Worm (Caenorhabditis elegans) whole organism, early embryonic: ENCODE measurements around the gene aqp-8.

Source experiments
- F13C5.2 ChIP-seq: sonication (generic microtip); optimal IDR thresholded peaks from 2 replicates; lab custom pipeline; 2017; ENCODE audit warnings: mild to moderate bottlenecking, missing genetic modification characterization, inconsistent platforms, missing compliant biosample characterization
- ama-1 ChIP-seq: fragments of 150-350 bp; optimal IDR thresholded peaks from 2 replicates; lab custom pipeline; 2014
- flt-1 ChIP-seq: fragments of 200-800 bp; sonication (Bioruptor generic); IDR thresholded peaks from 2 replicates; pipeline ENCODE4 v1.3.6; 2022; ENCODE audit warnings: missing genetic modification characterization, missing compliant biosample characterization
- hmg-4 ChIP-seq: fragments of 200-800 bp; sonication (Bioruptor generic); optimal IDR thresholded peaks from 2 replicates; lab custom pipeline; 2018; ENCODE audit warnings: mild to moderate bottlenecking, missing genetic modification characterization, missing compliant biosample characterization
- hnd-1 ChIP-seq: sonication (generic microtip); optimal IDR thresholded peaks from 2 replicates; lab custom pipeline; 2016; ENCODE audit warnings: missing genetic modification characterization, missing compliant biosample characterization
- pes-1 ChIP-seq: fragments of 200-800 bp; sonication (Bioruptor generic); IDR thresholded peaks from 2 replicates; pipeline ENCODE4 v1.3.6; 2022; ENCODE audit warnings: missing genetic modification reagents, missing genetic modification characterization, missing compliant biosample characterization
- scrt-1 ChIP-seq: fragments of 200-800 bp; sonication (Bioruptor generic); IDR thresholded peaks from 2 replicates; pipeline ENCODE4 v1.3.6; 2022; ENCODE audit warnings: missing genetic modification characterization, missing compliant biosample characterization
- sea-1 ChIP-seq: fragments of 200-800 bp; sonication (Bioruptor generic); conservative IDR thresholded peaks from 2 replicates; pipeline ENCODE4 v1.3.6; 2022; ENCODE audit warnings: missing genetic modification characterization, missing compliant biosample characterization
- tbx-11 ChIP-seq: fragments of 200-800 bp; sonication (Bioruptor generic); IDR thresholded peaks from 2 replicates; pipeline ENCODE4 v1.3.6; 2022; ENCODE audit warnings: missing genetic modification characterization, missing compliant biosample characterization
- tbx-37 ChIP-seq: fragments of 200-800 bp; sonication (Bioruptor generic); conservative IDR thresholded peaks from 2 replicates; pipeline ENCODE4 v1.3.6; 2022; ENCODE audit warnings: missing genetic modification reagents, missing genetic modification characterization, missing compliant biosample characterization

DNA sequence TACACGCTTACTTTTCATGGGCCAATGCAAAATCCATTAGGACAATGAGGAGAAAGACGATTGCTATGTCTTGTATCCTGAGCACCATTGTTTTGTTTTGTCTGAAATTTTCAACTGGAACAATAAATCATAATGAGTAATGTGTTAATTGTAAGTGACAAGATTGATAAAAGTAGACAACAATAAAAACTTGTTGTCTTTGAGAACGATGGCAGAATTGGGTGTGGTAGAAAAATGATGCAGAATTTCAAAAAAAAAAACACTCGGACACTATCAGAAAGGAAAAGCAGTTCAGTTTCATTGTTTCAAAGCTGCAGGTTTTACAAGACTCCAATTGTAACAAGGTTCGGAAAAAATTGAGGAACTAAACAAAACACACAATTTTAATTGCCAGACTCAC lies 22.2 kb downstream of the aqp-8 start, which contains the start of gene K02G10.15:
- TF ChIP-seq tbx-11 (GFP tag; lab: Robert Waterston, UW) (no peak), ama-1 (lab: Kevin White, UChicago) (no peak), flt-1 (GFP tag; lab: Robert Waterston, UW) (no peak), scrt-1 (GFP tag; lab: Robert Waterston, UW) (no peak), tbx-37 (GFP tag; lab: Robert Waterston, UW) (no peak), pes-1 (GFP tag; lab: Robert Waterston, UW) (no peak), F13C5.2 (tag; lab: Kevin White, UChicago) (no peak), hnd-1 (tag; lab: Kevin White, UChicago) (no peak), hmg-4 (GFP tag; lab: Kevin White, UChicago) (no peak), sea-1 (GFP tag; lab: Robert Waterston, UW) (no peak)
